Worm (Caenorhabditis elegans): ENCODE measurements around the gene W04E12.3.

ce11 chrV:19778608-19779007 lies 36.9 kb downstream of the W04E12.3 start, which contains the start of gene fbxa-194:
- TF ChIP-seq flt-1 (GFP tag; IDR thresholded peaks at IDR 0.05) (no peak), cog-1 (tag; optimal IDR thresholded peaks at IDR 0.05) (no peak), ztf-23 (GFP tag; IDR thresholded peaks at IDR 0.05) (no peak), ztf-29 (GFP tag; IDR thresholded peaks at IDR 0.05) (no peak), med-1 (GFP tag; optimal IDR thresholded peaks at IDR 0.05; ENCODE audit: insufficient read depth) (no peak)
